Worm (Caenorhabditis elegans) whole organism, early embryonic: Measurements from ENCODE around the gene fbxc-47.

Source experiments
- aly-1 ChIP-seq: sonication (generic microtip); optimal IDR thresholded peaks from 2 replicates; lab custom pipeline; 2016; ENCODE audit warnings: missing genetic modification characterization, missing compliant biosample characterization
- scrt-1 ChIP-seq: fragments of 200-800 bp; sonication (Bioruptor generic); IDR thresholded peaks from 2 replicates; pipeline ENCODE4 v1.3.6; 2022; ENCODE audit warnings: missing genetic modification characterization, missing compliant biosample characterization
- tbx-11 ChIP-seq: fragments of 200-800 bp; sonication (Bioruptor generic); IDR thresholded peaks from 2 replicates; pipeline ENCODE4 v1.3.6; 2022; ENCODE audit warnings: missing genetic modification characterization, missing compliant biosample characterization
- tbx-37 ChIP-seq: fragments of 200-800 bp; sonication (Bioruptor generic); conservative IDR thresholded peaks from 2 replicates; pipeline ENCODE4 v1.3.6; 2022; ENCODE audit warnings: missing genetic modification reagents, missing genetic modification characterization, missing compliant biosample characterization
- tra-4 ChIP-seq: sonication (generic microtip); optimal IDR thresholded peaks from 2 replicates; lab custom pipeline; 2017; ENCODE audit warnings: missing genetic modification characterization, missing compliant biosample characterization

DNA sequence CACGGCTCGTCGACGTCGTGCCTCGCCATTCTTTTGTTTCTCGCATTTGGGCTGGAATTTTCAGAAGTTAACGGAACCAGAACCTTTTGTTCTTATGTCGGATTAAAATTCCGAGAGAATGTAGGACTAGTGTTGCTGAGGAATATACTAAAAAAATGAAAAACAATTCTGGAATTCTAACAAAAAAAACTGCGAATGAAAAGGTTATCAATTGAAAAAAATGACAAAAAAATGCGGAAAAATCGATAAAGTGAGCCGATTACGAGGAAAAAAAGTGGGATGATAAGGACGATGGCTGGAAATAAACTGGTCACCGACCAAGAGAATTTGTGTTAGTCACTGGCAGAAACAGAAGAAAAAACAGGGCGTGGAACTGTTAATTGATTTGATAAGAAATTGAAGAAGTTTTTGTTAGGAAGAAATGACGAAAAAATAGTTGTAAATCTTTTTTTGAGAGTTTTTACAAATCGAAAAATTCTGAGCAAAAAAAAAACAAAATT, 14.0 kb downstream of the fbxc-47 start, which contains the start of gene bris-1:
- no peak for TF ChIP-seq tbx-11 (GFP tag; lab: Robert Waterston, UW)
- TF ChIP-seq scrt-1 = no peak
- no peak for TF ChIP-seq tra-4 (tag; lab: Kevin White, UChicago)
- TF ChIP-seq tbx-37 (GFP tag; lab: Robert Waterston, UW) = no peak
- TF ChIP-seq aly-1 (tag; lab: Kevin White, UChicago) = no peak
